Fruit fly (Drosophila melanogaster): ENCODE data around the gene CG12795.
A peak's percentile ranks its signal among the peaks of the same experiment; 100 is the strongest.

The CG12795 gene

DNA sequence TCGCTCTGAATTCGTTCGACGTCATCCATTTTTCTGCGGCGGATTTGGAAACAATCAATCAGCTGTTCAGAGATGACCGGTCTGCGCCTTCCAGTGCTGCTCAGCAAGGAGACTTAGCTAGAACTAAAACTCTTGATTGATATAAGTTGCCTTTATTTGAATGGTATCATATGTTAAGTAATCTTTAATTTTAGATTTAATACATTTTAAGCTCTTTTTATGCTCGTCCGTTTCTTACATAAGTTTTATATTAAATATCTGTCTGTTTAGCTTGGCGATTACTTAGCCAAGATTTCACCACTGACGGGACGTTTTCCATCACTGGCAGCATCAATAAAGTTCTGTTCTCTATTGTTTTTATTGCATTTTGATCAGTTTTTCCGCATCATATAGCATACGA is 4.7 kb downstream of the CG12795 start, which contains the start of the genes Cog3 and Sec5 (continued):
- TF ChIP-seq CG17361 (GFP tag; IDR thresholded peaks at IDR 0.05) (no peak; the same call in 1 of the 3 replicates), peb (GFP tag; IDR thresholded peaks at IDR 0.05) (no peak), Dad (GFP tag; optimal IDR thresholded peaks at IDR 0.05) (no peak), CG32532 (GFP tag; IDR thresholded peaks at IDR 0.05) (peak; percentile 77), Side (GFP tag; optimal IDR thresholded peaks at IDR 0.05) (no peak), sens (GFP tag) (no peak), CG8944 (GFP tag; optimal IDR thresholded peaks at IDR 0.05) (peak; percentile 2), CG10274 (GFP tag; optimal IDR thresholded peaks at IDR 0.05) (no peak), CG9437 (GFP tag; optimal IDR thresholded peaks at IDR 0.05) (peak; percentile 59), B-H2 (GFP tag; optimal IDR thresholded peaks at IDR 0.05) (no peak), caup (GFP tag; optimal IDR thresholded peaks at IDR 0.05; ENCODE audit: severe bottlenecking) (no peak), Camta (GFP tag; optimal IDR thresholded peaks at IDR 0.05) (peak; percentile 30), Fer3 (tag; optimal IDR thresholded peaks at IDR 0.05) (peak; percentile 74), oc (tag; optimal IDR thresholded peaks at IDR 0.05) (no peak), GATAe (GFP tag; conservative IDR thresholded peaks at IDR 0.05) (no peak), CG9932 (GFP tag; IDR thresholded peaks at IDR 0.05) (peak; percentile 77), CG13424 (tag; optimal IDR thresholded peaks at IDR 0.05) (peak; percentile 74), CG12219 (GFP tag; optimal IDR thresholded peaks at IDR 0.05) (no peak), ttk (GFP tag; IDR thresholded peaks at IDR 0.05) (no peak), gfzf (GFP tag; optimal IDR thresholded peaks at IDR 0.05) (no peak), Sry-β (GFP tag; optimal IDR thresholded peaks at IDR 0.05) (peak; percentile 100), CG10979 (tag; optimal IDR thresholded peaks at IDR 0.05) (peak; percentile 58), CG8281 (tag; optimal IDR thresholded peaks at IDR 0.05) (no peak), CG6813 (GFP tag; optimal IDR thresholded peaks at IDR 0.05) (no peak), CG6765 (GFP tag; optimal IDR thresholded peaks at IDR 0.05) (no peak), CG12942 (GFP tag; optimal IDR thresholded peaks at IDR 0.05) (peak; percentile 18), CG3281 (GFP tag; optimal IDR thresholded peaks at IDR 0.05) (no peak), gro (GFP tag; optimal IDR thresholded peaks at IDR 0.05) (no peak), CG4730 (GFP tag; IDR thresholded peaks at IDR 0.05) (no peak), CHES-1-like (GFP tag; optimal IDR thresholded peaks at IDR 0.05) (peak; percentile 57), CG4404 (GFP tag; IDR thresholded peaks at IDR 0.05) (peak; percentile 56; the same call in 1 of the 2 replicates), CG14710 (tag; optimal IDR thresholded peaks at IDR 0.05) (peak; percentile 79), CG3065 (GFP tag; optimal IDR thresholded peaks at IDR 0.05) (no peak), Lhr (GFP tag; optimal IDR thresholded peaks at IDR 0.05) (no peak), CG9876 (GFP tag; optimal IDR thresholded peaks at IDR 0.05) (no peak), fd3F (GFP tag; optimal IDR thresholded peaks at IDR 0.05) (peak; percentile 34), Stat92E (GFP tag; optimal IDR thresholded peaks at IDR 0.05) (no peak), MESR4 (GFP tag; optimal IDR thresholded peaks at IDR 0.05) (no peak), Dek (tag; optimal IDR thresholded peaks at IDR 0.05) (peak; percentile 49), CG31388 (GFP tag; optimal IDR thresholded peaks at IDR 0.05) (no peak), CG4424 (GFP tag; optimal IDR thresholded peaks at IDR 0.05) (peak; percentile 70), stwl (tag; optimal IDR thresholded peaks at IDR 0.05) (peak; percentile 19), CG6683 (GFP tag; optimal IDR thresholded peaks at IDR 0.05) (peak; percentile 33), CG10366 (GFP tag; IDR thresholded peaks at IDR 0.05) (0 out of 2 replicates have a peak, but pooled peaks have one; percentile 21), ham (GFP tag; IDR thresholded peaks at IDR 0.05) (no peak), Nf-YA (GFP tag; IDR thresholded peaks at IDR 0.05) (no peak), CG9215 (GFP tag; IDR thresholded peaks at IDR 0.05) (peak; percentile 76), Meics (GFP tag; optimal IDR thresholded peaks at IDR 0.05) (no peak), bcd (GFP tag; optimal IDR thresholded peaks at IDR 0.05) (no peak), CG14860 (GFP tag; IDR thresholded peaks at IDR 0.05; ENCODE audit: partially characterized antibody) (no peak), D19B (GFP tag; optimal IDR thresholded peaks at IDR 0.05) (no peak)
